Worm (Caenorhabditis elegans): Measurements from ENCODE around the gene Y53F4B.43.

- TF ChIP-seq tbx-37 (GFP tag; conservative IDR thresholded peaks at IDR 0.05): no peak
- TF ChIP-seq ama-1 (optimal IDR thresholded peaks at IDR 0.05): no peak
- no peak for TF ChIP-seq ets-7 (tag; optimal IDR thresholded peaks at IDR 0.05)
- no peak for TF ChIP-seq pes-1 (GFP tag; IDR thresholded peaks at IDR 0.05)
These were observed 21.9 kb upstream of the Y53F4B.43 start for ce11 chrII:14966420-14966819.
